Worm (Caenorhabditis elegans): ENCODE data around the gene Y57G11C.1142.

The Y57G11C.1142 gene

DNA sequence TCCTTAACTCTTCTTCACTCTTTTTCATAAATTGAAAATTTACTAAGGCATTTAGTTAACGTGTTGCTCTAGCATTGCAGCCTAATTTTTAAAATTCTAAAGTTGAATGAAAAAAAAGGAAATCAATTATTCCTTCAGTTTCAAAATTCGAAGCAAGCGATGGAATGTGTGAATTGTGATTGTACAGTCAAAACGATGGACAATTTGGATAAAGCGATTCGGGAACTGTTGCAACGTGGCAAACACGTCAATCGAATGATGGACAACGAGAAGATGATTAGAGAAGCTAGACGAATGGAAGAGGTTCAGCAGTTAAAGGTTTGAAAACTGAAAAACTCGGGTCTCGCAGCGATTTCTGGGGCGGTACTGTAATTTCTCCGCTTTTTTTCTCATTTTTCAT, 3.2 kb upstream of the Y57G11C.1142 start, which contains the start of gene Y57G11C.14 (continued):
- TF ChIP-seq nhr-179 (tag; optimal IDR thresholded peaks at IDR 0.05) (no peak), hrde-1 (tag; optimal IDR thresholded peaks at IDR 0.05; ENCODE audit: borderline replicate concordance) (peak; percentile 55), nhr-120 (GFP tag; IDR thresholded peaks at IDR 0.05) (no peak), ceh-40 (GFP tag; IDR thresholded peaks at IDR 0.05) (no peak), hmg-1.2 (GFP tag; IDR thresholded peaks at IDR 0.05) (0 out of 2 replicates have a peak, but pooled peaks have one; percentile 28)

DNA sequence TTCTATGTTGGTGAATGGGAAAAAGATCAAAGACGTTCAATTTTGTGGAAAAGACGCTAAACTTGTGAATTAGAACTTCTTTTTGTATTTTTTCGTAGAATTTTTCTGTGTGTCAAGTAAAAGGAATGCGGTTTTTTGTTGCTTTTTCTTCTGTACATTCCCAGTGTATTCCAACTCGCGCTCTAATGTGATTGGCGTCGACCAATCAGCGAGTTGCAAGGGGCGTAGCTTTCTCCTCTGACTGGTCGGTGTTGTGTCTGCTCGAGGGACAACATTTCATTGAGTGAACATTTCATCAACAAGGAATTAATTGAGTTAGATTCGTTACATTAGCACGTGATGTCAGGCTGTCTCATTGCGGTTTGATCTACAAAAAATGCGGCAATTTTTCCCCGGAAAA, 1.5 kb upstream of the Y57G11C.1142 start:
- TF ChIP-seq tlf-1 (GFP tag; optimal IDR thresholded peaks at IDR 0.05) (no peak), ceh-79 (tag; optimal IDR thresholded peaks at IDR 0.05) (no peak), F37B4.10 (GFP tag; IDR thresholded peaks at IDR 0.05) (no peak), gei-17 (GFP tag; optimal IDR thresholded peaks at IDR 0.05) (no peak), F39B2.1 (GFP tag; IDR thresholded peaks at IDR 0.05) (no peak)

DNA sequence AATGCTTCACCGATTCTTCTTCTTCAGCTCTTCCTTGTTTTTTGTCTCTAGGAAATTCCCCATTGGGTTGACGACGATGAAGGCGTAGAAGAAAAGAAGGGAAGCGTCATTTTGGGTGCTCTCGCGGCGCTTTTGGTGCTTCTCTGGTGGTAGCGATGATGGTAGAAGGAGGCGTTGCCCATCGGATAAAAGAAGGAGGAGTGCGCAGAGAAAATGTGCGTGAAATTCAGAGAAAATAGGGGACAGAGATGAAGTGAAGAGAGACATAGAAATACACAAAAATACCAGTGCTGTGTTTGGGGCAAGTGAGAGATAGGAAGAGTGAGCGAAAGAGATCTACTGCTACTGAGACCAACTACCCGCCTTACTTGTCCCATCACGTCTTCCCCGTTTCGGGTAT, 4.5 kb downstream of the Y57G11C.1142 start, which contains the start of gene oig-5:
oig-5 (plus strand) TSS at position 301 of the 400 bp plus-strand sequence.
- TF ChIP-seq let-607 (tag; optimal IDR thresholded peaks at IDR 0.05) (no peak), rcor-1 (GFP tag; IDR thresholded peaks at IDR 0.05) (no peak), egl-44 (GFP tag; IDR thresholded peaks at IDR 0.05) (no peak), ccch-3 (GFP tag; optimal IDR thresholded peaks at IDR 0.05) (no peak), ztf-25 (GFP tag; IDR thresholded peaks at IDR 0.05) (no peak), dpff-1 (tag; optimal IDR thresholded peaks at IDR 0.05) (no peak), attf-5 (GFP tag; optimal IDR thresholded peaks at IDR 0.05) (no peak), ets-4 (GFP tag; optimal IDR thresholded peaks at IDR 0.05) (no peak), lag-1 (GFP tag; IDR thresholded peaks at IDR 0.05) (no peak), lin-54 (GFP tag; optimal IDR thresholded peaks at IDR 0.05) (no peak), lsy-27 (tag; optimal IDR thresholded peaks at IDR 0.05; ENCODE audit: borderline replicate concordance, insufficient read depth) (no peak), Y67H2A.10 (GFP tag; conservative IDR thresholded peaks at IDR 0.05) (no peak), fkh-3 (tag; optimal IDR thresholded peaks at IDR 0.05) (no peak), ceh-58 (GFP tag; IDR thresholded peaks at IDR 0.05) (no peak), ZK185.1 (tag; optimal IDR thresholded peaks at IDR 0.05; ENCODE audit: poor library complexity, severe bottlenecking) (no peak), repo-1 (tag; optimal IDR thresholded peaks at IDR 0.05) (no peak)

DNA sequence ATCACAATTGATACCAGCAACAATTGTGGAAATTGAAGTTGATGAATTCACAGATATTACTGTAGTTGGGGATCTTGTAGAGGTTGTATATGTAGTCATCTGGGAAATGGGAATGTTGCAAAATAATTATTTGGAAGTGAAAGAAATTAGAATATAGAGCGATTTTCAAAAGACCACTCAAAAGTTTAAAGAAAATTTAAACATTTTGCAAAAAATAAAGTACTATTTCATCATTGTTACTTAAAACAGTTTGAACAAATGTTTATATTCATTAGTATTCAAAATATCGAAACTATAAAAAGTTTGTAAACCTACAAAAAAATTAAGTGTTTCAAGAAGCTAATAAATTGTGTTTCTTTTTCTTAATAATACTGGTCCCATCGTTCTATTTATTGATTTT, 13.9 kb downstream of the Y57G11C.1142 start, which contains the start of gene Y57G11C.46:
Y57G11C.46 (minus strand) TSS at position 101 of the 400 bp plus-strand sequence.
- no peak for TF ChIP-seq hlh-12 (tag; optimal IDR thresholded peaks at IDR 0.05)

DNA sequence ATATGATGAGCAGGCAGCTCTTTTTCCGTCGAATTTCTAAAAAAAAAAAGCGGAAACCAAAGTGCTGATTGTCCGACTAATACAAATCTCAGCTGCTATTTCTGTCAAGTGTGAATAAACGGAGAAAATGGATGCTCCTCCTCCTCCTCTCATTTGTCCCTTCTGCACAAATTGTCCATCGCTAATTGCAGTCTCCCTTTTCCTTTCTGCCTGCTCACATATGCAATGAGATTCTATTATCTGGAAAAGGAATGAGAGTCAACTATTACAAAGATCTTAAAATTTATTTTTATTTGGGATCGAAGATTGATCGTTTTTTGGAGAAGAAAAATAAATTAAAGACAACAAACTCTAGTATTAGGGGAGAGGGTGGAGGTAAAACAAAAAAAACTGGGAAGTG, 19.9 kb downstream of the Y57G11C.1142 start:
- TF ChIP-seq tlf-1 (GFP tag; optimal IDR thresholded peaks at IDR 0.05) (peak; percentile 76), hmg-1.2 (GFP tag; IDR thresholded peaks at IDR 0.05) (peak; percentile 24; the same call in 1 of the 2 replicates), sdz-38 (tag; optimal IDR thresholded peaks at IDR 0.05) (no peak), lin-54 (GFP tag; optimal IDR thresholded peaks at IDR 0.05) (peak; percentile 60), lag-1 (GFP tag; IDR thresholded peaks at IDR 0.05) (no peak), pbrm-1 (GFP tag; IDR thresholded peaks at IDR 0.05) (peak; percentile 73), lin-40 (tag; optimal IDR thresholded peaks at IDR 0.05) (peak; percentile 41), hrde-1 (tag; optimal IDR thresholded peaks at IDR 0.05; ENCODE audit: borderline replicate concordance) (peak; percentile 23), ama-1 (optimal IDR thresholded peaks at IDR 0.05) (peak; percentile 6), ama-1 (GFP tag; optimal IDR thresholded peaks at IDR 0.05) (peak; percentile 13 to 39), F10E7.11 (tag; optimal IDR thresholded peaks at IDR 0.05) (peak; percentile 63), Y53G8AR.9 (GFP tag; conservative IDR thresholded peaks at IDR 0.05) (peak; percentile 87; the same call in 1 of the 2 replicates), attf-6 (GFP tag; IDR thresholded peaks at IDR 0.05) (peak; percentile 95), ceh-100 (GFP tag; IDR thresholded peaks at IDR 0.05) (0 out of 2 replicates have a peak, but pooled peaks have one; percentile 13), egrh-3 (GFP tag; IDR thresholded peaks at IDR 0.05) (peak; percentile 8; the same call in 1 of the 2 replicates), die-1 (tag; optimal IDR thresholded peaks at IDR 0.05) (peak; percentile 52), nhr-90 (tag; optimal IDR thresholded peaks at IDR 0.05) (peak; percentile 34), him-1 (tag; optimal IDR thresholded peaks at IDR 0.05) (peak; percentile 24), ztf-22 (GFP tag; optimal IDR thresholded peaks at IDR 0.05) (no peak), snpc-4 (GFP tag; optimal IDR thresholded peaks at IDR 0.05) (peak; percentile 72), snpc-4 (tag; optimal IDR thresholded peaks at IDR 0.05) (peak in 3 of 4 experiments; percentile 3 to 92 (median 52))
